In genomic region chr3R:22136967-22137516, dm6 we compare ENCODE assay signal across 1 fruit fly cellular context.
TF ChIP-seq lines count a peak whose summit lies in the region.

No protein-coding gene starts in this region.

TF ChIP-seq in whole organism, prepupa, 60 proteins besides CTCF, POLR2A, EP300 and RAD21 (continued from another document):
- peak; percentile 54 for TF ChIP-seq topi (GFP tag; optimal IDR thresholded peaks at IDR 0.05; lab: Kevin White, UChicago)
- no peak for TF ChIP-seq CG6276 (GFP tag; optimal IDR thresholded peaks at IDR 0.05; lab: Kevin White, UChicago)
- no peak for TF ChIP-seq CG11294 (GFP tag; IDR thresholded peaks at IDR 0.05; lab: Robert Waterston, UW)
- peak; percentile 50 for TF ChIP-seq Met (GFP tag; optimal IDR thresholded peaks at IDR 0.05; lab: Kevin White, UChicago)
- TF ChIP-seq fd59A (GFP tag; optimal IDR thresholded peaks at IDR 0.05; lab: Kevin White, UChicago), result peak; percentile 21
- no peak for TF ChIP-seq fd85E (GFP tag; optimal IDR thresholded peaks at IDR 0.05; lab: Kevin White, UChicago)
- TF ChIP-seq Sox102F (GFP tag; optimal IDR thresholded peaks at IDR 0.05; lab: Kevin White, UChicago), result peak; percentile 15
- peak; percentile 23 for TF ChIP-seq CG9139 (GFP tag; optimal IDR thresholded peaks at IDR 0.05; lab: Kevin White, UChicago)
- TF ChIP-seq Sox14 (GFP tag; optimal IDR thresholded peaks at IDR 0.05; lab: Kevin White, UChicago), result no peak
- no peak for TF ChIP-seq Sox15 (GFP tag; optimal IDR thresholded peaks at IDR 0.05; lab: Kevin White, UChicago)
- peak; percentile 85 for TF ChIP-seq Eip78C (GFP tag; lab: Kevin White, UChicago)
- TF ChIP-seq CG34406 (GFP tag; optimal IDR thresholded peaks at IDR 0.05; lab: Kevin White, UChicago), result peak; percentile 12
- no peak for TF ChIP-seq eg (GFP tag; IDR thresholded peaks at IDR 0.05; lab: Robert Waterston, UW)
- TF ChIP-seq CG3919 (GFP tag; optimal IDR thresholded peaks at IDR 0.05; lab: Kevin White, UChicago), result peak; percentile 67
- TF ChIP-seq net (GFP tag; optimal IDR thresholded peaks at IDR 0.05; lab: Kevin White, UChicago), result peak; percentile 24
- peak; percentile 53 for TF ChIP-seq CG10669 (GFP tag; optimal IDR thresholded peaks at IDR 0.05; lab: Kevin White, UChicago)
- no peak for TF ChIP-seq CG16779 (tag; optimal IDR thresholded peaks at IDR 0.05; lab: Kevin White, UChicago)
- TF ChIP-seq salr (GFP tag; optimal IDR thresholded peaks at IDR 0.05; lab: Kevin White, UChicago), result no peak
- TF ChIP-seq CG1621 (tag; optimal IDR thresholded peaks at IDR 0.05; lab: Kevin White, UChicago), result no peak
- no peak for TF ChIP-seq fkh (GFP tag; optimal IDR thresholded peaks at IDR 0.05; lab: Kevin White, UChicago)
- TF ChIP-seq CG11762 (GFP tag; optimal IDR thresholded peaks at IDR 0.05; lab: Kevin White, UChicago; ENCODE audit: insufficient read depth), result no peak
- peak; percentile 47 for TF ChIP-seq CG3032 (tag; optimal IDR thresholded peaks at IDR 0.05; lab: Kevin White, UChicago)
- peak; percentile 36 for TF ChIP-seq acj6 (GFP tag; optimal IDR thresholded peaks at IDR 0.05; lab: Kevin White, UChicago)
- TF ChIP-seq Eip75B (GFP tag; optimal IDR thresholded peaks at IDR 0.05; lab: Kevin White, UChicago), result peak; percentile 45
- peak; percentile 45 for TF ChIP-seq esn (GFP tag; optimal IDR thresholded peaks at IDR 0.05; lab: Kevin White, UChicago)
- TF ChIP-seq CG8119 (GFP tag; IDR thresholded peaks at IDR 0.05; lab: Robert Waterston, UW), result peak; percentile 41; the same call in 1 of the 3 replicates
- no peak for TF ChIP-seq Lpt (GFP tag; optimal IDR thresholded peaks at IDR 0.05; lab: Kevin White, UChicago)
- TF ChIP-seq dac (GFP tag; optimal IDR thresholded peaks at IDR 0.05; lab: Kevin White, UChicago), result no peak
- peak; percentile 56 for TF ChIP-seq CG6808 (GFP tag; optimal IDR thresholded peaks at IDR 0.05; lab: Kevin White, UChicago)
- peak; percentile 4 for TF ChIP-seq Hr39 (GFP tag; optimal IDR thresholded peaks at IDR 0.05; lab: Kevin White, UChicago)
